Fruit fly (Drosophila melanogaster) whole organism, adult: ENCODE data around the gene CG33181.

Source experiments
- CG11617 ChIP-seq: fragments of 200-800 bp; sonication (Bioruptor generic); optimal IDR thresholded peaks from 2 replicates; lab custom pipeline; 2017; ENCODE audit warnings: mild to moderate bottlenecking, missing biosample characterization, missing genetic modification reagents, missing genetic modification characterization
- CG12768 ChIP-seq: fragments of 200-800 bp; sonication (Bioruptor generic); optimal IDR thresholded peaks from 2 replicates; lab custom pipeline; 2017; ENCODE audit warnings: missing biosample characterization, missing genetic modification characterization, mild to moderate bottlenecking, moderate library complexity, missing genetic modification reagents
- CG14711 ChIP-seq: fragments of 200-800 bp; sonication (Bioruptor generic); optimal IDR thresholded peaks from 2 replicates; lab custom pipeline; 2018; ENCODE audit warnings: missing biosample characterization, mild to moderate bottlenecking, missing genetic modification characterization, moderate library complexity
- CG7045 ChIP-seq: fragments of 200-800 bp; sonication (Bioruptor generic); optimal IDR thresholded peaks from 2 replicates; lab custom pipeline; 2017; ENCODE audit warnings: missing biosample characterization, mild to moderate bottlenecking, missing genetic modification characterization
- CG7101 ChIP-seq: fragments of 200-800 bp; sonication (Bioruptor generic); optimal IDR thresholded peaks from 2 replicates; lab custom pipeline; 2018; ENCODE audit warnings: missing biosample characterization, mild to moderate bottlenecking, missing genetic modification characterization, moderate library complexity
- Clk ChIP-seq: fragments of 200-800 bp; sonication (Bioruptor generic); optimal IDR thresholded peaks from 2 replicates; lab custom pipeline; 2017; ENCODE audit warnings: missing biosample characterization, missing genetic modification characterization
- Crg-1 ChIP-seq: fragments of 200-800 bp; sonication (Bioruptor generic); optimal IDR thresholded peaks from 2 replicates; lab custom pipeline; 2016; ENCODE audit warnings: missing biosample characterization, missing genetic modification characterization
- Hr96 ChIP-seq: fragments of 200-800 bp; sonication (Bioruptor generic); optimal IDR thresholded peaks from 2 replicates; lab custom pipeline; 2016; ENCODE audit warnings: missing biosample characterization, missing genetic modification characterization
- Mnt ChIP-seq: fragments of 200-800 bp; sonication (Bioruptor generic); optimal IDR thresholded peaks from 2 replicates; lab custom pipeline; 2016; ENCODE audit warnings: missing biosample characterization, mild to moderate bottlenecking, missing genetic modification characterization
- bab1 ChIP-seq: fragments of 200-800 bp; sonication (Bioruptor generic); optimal IDR thresholded peaks from 3 replicates; lab custom pipeline; 2019; ENCODE audit warnings: missing biosample characterization, mild to moderate bottlenecking, missing genetic modification characterization, moderate library complexity
- kay ChIP-seq: fragments of 200-800 bp; sonication (Bioruptor generic); peaks from one replicate; lab custom pipeline; 2016; ENCODE audit warnings: missing biosample characterization, missing genetic modification characterization, borderline replicate concordance
- pad ChIP-seq: fragments of 200-800 bp; sonication (Bioruptor generic); optimal IDR thresholded peaks from 3 replicates; lab custom pipeline; 2017; ENCODE audit warnings: missing biosample characterization, missing genetic modification characterization, mild to moderate bottlenecking, moderate library complexity, missing genetic modification reagents

- TF ChIP-seq kay (GFP tag; lab: Kevin White, UChicago) (peak; percentile 34), Mnt (GFP tag; lab: Kevin White, UChicago) (no peak), bab1 (no peak), CG7045 (GFP tag; lab: Kevin White, UChicago) (no peak), Hr96 (no peak), CG7101 (no peak), CG14711 (tag; lab: Kevin White, UChicago) (no peak), CG12768 (GFP tag; lab: Kevin White, UChicago) (no peak), CG11617 (GFP tag; lab: Kevin White, UChicago) (no peak), Crg-1 (GFP tag; lab: Kevin White, UChicago) (no peak), Clk (GFP tag; lab: Kevin White, UChicago) (no peak), pad (no peak)
Measured at dm6 chrX:8460232-8460631, 28.9 kb upstream of the CG33181 start.
